Fruit fly (Drosophila melanogaster): ENCODE data around the gene Hsp26.
A peak's percentile ranks its signal among the peaks of the same experiment; 100 is the strongest.

Gene Hsp26

dm6 chr3L:9333745-9334382 lies 43.4 kb downstream of the Hsp26 start, which contains the start of gene PGRP-LA:
PGRP-LA (plus strand) TSS chr3L:9334332.
- TF ChIP-seq aop (GFP tag; IDR thresholded peaks at IDR 0.05) (no peak), zfh1 (GFP tag; IDR thresholded peaks at IDR 0.05) (peak; percentile 34; the same call in 1 of the 3 replicates), fd102C (GFP tag; optimal IDR thresholded peaks at IDR 0.05) (no peak), kay (GFP tag; optimal IDR thresholded peaks at IDR 0.05) (no peak), MTF-1 (GFP tag; optimal IDR thresholded peaks at IDR 0.05; ENCODE audit: borderline replicate concordance) (peak; percentile 19), ro (GFP tag; IDR thresholded peaks at IDR 0.05) (no peak), sc (optimal IDR thresholded peaks at IDR 0.05) (no peak), sc (GFP tag; optimal IDR thresholded peaks at IDR 0.05) (no peak), pan (optimal IDR thresholded peaks at IDR 0.05) (no peak), pan (GFP tag; optimal IDR thresholded peaks at IDR 0.05 in 1 of 2, IDR thresholded peaks at IDR 0.05 in 1 of 2) (peak in 1 of 2 experiments; percentile 52), hkb (optimal IDR thresholded peaks at IDR 0.05) (no peak), hkb (GFP tag; IDR thresholded peaks at IDR 0.05) (no peak), tin (GFP tag; optimal IDR thresholded peaks at IDR 0.05) (peak; percentile 2), CG3065 (GFP tag; optimal IDR thresholded peaks at IDR 0.05) (no peak), sisA (GFP tag; IDR thresholded peaks at IDR 0.05) (peak; percentile 11; the same call in 1 of the 2 replicates), Asciz (GFP tag; optimal IDR thresholded peaks at IDR 0.05) (peak; percentile 29), CG9437 (GFP tag; optimal IDR thresholded peaks at IDR 0.05) (peak; percentile 30), CG10274 (GFP tag; optimal IDR thresholded peaks at IDR 0.05) (no peak), CG4360 (GFP tag; IDR thresholded peaks at IDR 0.05) (no peak), vvl (GFP tag; IDR thresholded peaks at IDR 0.05) (peak; percentile 35; the same call in 1 of the 2 replicates), GATAe (GFP tag; conservative IDR thresholded peaks at IDR 0.05) (no peak), CG12236 (GFP tag; optimal IDR thresholded peaks at IDR 0.05) (no peak), nmo (GFP tag; optimal IDR thresholded peaks at IDR 0.05) (no peak), Vsx1 (GFP tag; optimal IDR thresholded peaks at IDR 0.05) (no peak), C15 (GFP tag; IDR thresholded peaks at IDR 0.05) (no peak), CG15011 (GFP tag; optimal IDR thresholded peaks at IDR 0.05) (no peak), ssp (GFP tag; IDR thresholded peaks at IDR 0.05) (no peak), pros (GFP tag; optimal IDR thresholded peaks at IDR 0.05) (no peak), CG8290 (GFP tag; optimal IDR thresholded peaks at IDR 0.05) (no peak), CG8290 (tag; optimal IDR thresholded peaks at IDR 0.05) (peak in 1 of 2 experiments; percentile 40), CG7839 (tag; optimal IDR thresholded peaks at IDR 0.05) (peak; percentile 52), CG17359 (tag; optimal IDR thresholded peaks at IDR 0.05) (no peak), maf-S (GFP tag; optimal IDR thresholded peaks at IDR 0.05) (no peak), CG3407 (GFP tag; optimal IDR thresholded peaks at IDR 0.05) (no peak), pita (GFP tag; optimal IDR thresholded peaks at IDR 0.05) (no peak), HLHmδ (GFP tag; optimal IDR thresholded peaks at IDR 0.05) (no peak), CG10321 (GFP tag; IDR thresholded peaks at IDR 0.05) (no peak), Sry-β (GFP tag; optimal IDR thresholded peaks at IDR 0.05) (no peak), slou (GFP tag; optimal IDR thresholded peaks at IDR 0.05) (no peak), Opbp (GFP tag; IDR thresholded peaks at IDR 0.05; ENCODE audit: partially characterized antibody) (no peak), CG30020 (tag; optimal IDR thresholded peaks at IDR 0.05) (no peak), cad (GFP tag; optimal IDR thresholded peaks at IDR 0.05) (no peak), row (GFP tag; IDR thresholded peaks at IDR 0.05) (0 out of 3 replicates have a peak, but pooled peaks have one; percentile 9), ase (GFP tag; IDR thresholded peaks at IDR 0.05) (peak; percentile 24; the same call in 1 of the 3 replicates), CG7372 (GFP tag; IDR thresholded peaks at IDR 0.05) (peak; percentile 98), CG31441 (GFP tag; IDR thresholded peaks at IDR 0.05) (no peak), MESR4 (GFP tag; optimal IDR thresholded peaks at IDR 0.05) (no peak), CG18619 (GFP tag; optimal IDR thresholded peaks at IDR 0.05) (no peak), CG2678 (tag; optimal IDR thresholded peaks at IDR 0.05) (no peak), CG15269 (tag; optimal IDR thresholded peaks at IDR 0.05) (peak; percentile 51), BEAF-32 (GFP tag; optimal IDR thresholded peaks at IDR 0.05) (no peak)
